Fruit fly (Drosophila melanogaster): ENCODE data around the gene PIG-B.

- TF ChIP-seq CG8478 (optimal IDR thresholded peaks at IDR 0.05) (no peak), CTCF (optimal IDR thresholded peaks at IDR 0.05) (peak in 1 of 2 experiments; percentile 37)
Measured at dm6 chr3L:3787595-3788151, 23.4 kb upstream of the PIG-B start.
